Fruit fly (Drosophila melanogaster) whole organism, adult: ENCODE measurements around the gene CG34280.

Experiments used
- CG7101 ChIP-seq: fragments of 200-800 bp; sonication (Bioruptor generic); optimal IDR thresholded peaks from 2 replicates; lab custom pipeline; 2018; ENCODE audit warnings: missing biosample characterization, mild to moderate bottlenecking, missing genetic modification characterization, moderate library complexity
- Crg-1 ChIP-seq: fragments of 200-800 bp; sonication (Bioruptor generic); optimal IDR thresholded peaks from 2 replicates; lab custom pipeline; 2016; ENCODE audit warnings: missing biosample characterization, missing genetic modification characterization
- pad ChIP-seq: fragments of 200-800 bp; sonication (Bioruptor generic); optimal IDR thresholded peaks from 3 replicates; lab custom pipeline; 2017; ENCODE audit warnings: missing biosample characterization, missing genetic modification characterization, mild to moderate bottlenecking, moderate library complexity, missing genetic modification reagents
- tj ChIP-seq: fragments of 200-800 bp; sonication (Bioruptor generic); optimal IDR thresholded peaks from 3 replicates; lab custom pipeline; 2017; ENCODE audit warnings: missing biosample characterization, mild to moderate bottlenecking, missing genetic modification characterization, moderate library complexity

DNA sequence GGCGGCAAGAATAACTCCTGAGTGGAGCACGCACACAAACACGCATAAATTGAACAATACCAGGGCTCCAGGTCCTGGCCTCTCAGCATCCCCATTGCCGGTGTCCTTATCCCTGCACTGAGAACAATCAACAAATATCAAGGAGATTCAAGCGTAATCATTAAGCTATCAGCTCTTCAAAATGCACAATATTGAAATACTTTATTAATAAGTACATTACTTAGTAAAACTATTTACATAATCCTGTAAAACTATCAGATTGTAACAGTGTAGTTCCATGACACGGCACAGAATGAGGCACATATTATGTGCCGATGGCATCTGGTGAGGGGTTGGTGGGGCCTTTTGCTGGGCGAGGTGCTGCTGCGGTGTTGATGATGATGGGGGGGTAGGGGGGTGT is 32.4 kb downstream of the CG34280 start:
- TF ChIP-seq CG7101 (tag; lab: Kevin White, UChicago) (no peak), tj (GFP tag; lab: Kevin White, UChicago) (no peak), pad (GFP tag; lab: Kevin White, UChicago) (no peak), Crg-1 (no peak)
